Worm (Caenorhabditis elegans): ENCODE results near the gene nhr-208.

DNA sequence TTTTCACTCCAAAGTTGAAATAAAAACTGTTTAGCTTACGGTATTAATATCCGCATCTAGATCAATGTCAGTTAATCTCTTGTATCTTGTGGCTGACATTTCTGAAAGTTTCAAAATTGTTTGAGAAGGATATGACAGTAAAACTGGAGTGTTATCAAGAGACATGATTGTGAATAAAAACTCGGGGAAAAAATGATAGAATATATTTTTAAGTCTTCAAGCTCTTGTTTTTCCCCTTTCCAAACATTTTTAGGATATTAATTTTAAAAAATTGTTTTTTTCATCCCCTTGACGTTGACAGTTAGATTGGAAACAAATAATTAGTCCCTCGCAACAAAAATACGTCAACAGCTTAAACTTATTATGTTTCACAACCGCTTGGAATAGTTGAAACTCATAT, 19.2 kb upstream of the nhr-208 start, which contains the start of gene R07B7.6:
- TF ChIP-seq F13C5.2 (tag; optimal IDR thresholded peaks at IDR 0.05), result no peak
- TF ChIP-seq flt-1 (GFP tag; IDR thresholded peaks at IDR 0.05), result no peak
- TF ChIP-seq ama-1 (optimal IDR thresholded peaks at IDR 0.05), result no peak
- TF ChIP-seq tbx-11 (GFP tag; IDR thresholded peaks at IDR 0.05), result no peak
- TF ChIP-seq pes-1 (GFP tag; IDR thresholded peaks at IDR 0.05), result no peak
- no peak for TF ChIP-seq sea-1 (GFP tag; conservative IDR thresholded peaks at IDR 0.05)
- TF ChIP-seq scrt-1 (GFP tag; IDR thresholded peaks at IDR 0.05), result no peak
- TF ChIP-seq hmg-4 (GFP tag; optimal IDR thresholded peaks at IDR 0.05), result no peak
- TF ChIP-seq ceh-13 (GFP tag; optimal IDR thresholded peaks at IDR 0.05), result no peak
- TF ChIP-seq ets-7 (tag; optimal IDR thresholded peaks at IDR 0.05), result no peak

Measured in whole organism, early embryonic.